Worm (Caenorhabditis elegans) whole organism, young adult: Measurements from ENCODE around the gene F59B10.2.

ENCODE experiments used
- B0261.1 ChIP-seq: sonication (generic microtip); optimal IDR thresholded peaks from 2 replicates; lab custom pipeline; 2016; ENCODE audit warnings: mild to moderate bottlenecking, missing genetic modification characterization, moderate library complexity, missing compliant biosample characterization
- C06A6.2 ChIP-seq: fragments of 200-800 bp; sonication (Bioruptor generic); conservative IDR thresholded peaks from 2 replicates; pipeline ENCODE4 v1.3.6; 2022; ENCODE audit warnings: missing genetic modification characterization, missing compliant biosample characterization
- D2030.7 ChIP-seq: fragments of 200-800 bp; sonication (Bioruptor generic); IDR thresholded peaks from 2 replicates; pipeline ENCODE4 v1.3.6; 2022; ENCODE audit warnings: missing genetic modification reagents, missing genetic modification characterization, missing compliant biosample characterization
- F52B5.7 ChIP-seq: sonication (generic microtip); optimal IDR thresholded peaks from 2 replicates; lab custom pipeline; 2016; ENCODE audit warnings: mild to moderate bottlenecking, missing genetic modification characterization, missing compliant biosample characterization
- F55B11.4 ChIP-seq: sonication (generic microtip); optimal IDR thresholded peaks from 2 replicates; lab custom pipeline; 2016; ENCODE audit warnings: missing compliant biosample characterization, missing genetic modification characterization, borderline replicate concordance; ENCODE audit not compliant: insufficient read depth
- F57A8.1 ChIP-seq: fragments of 200-800 bp; sonication (Bioruptor generic); optimal IDR thresholded peaks from 2 replicates; lab custom pipeline; 2018; ENCODE audit warnings: mild to moderate bottlenecking, missing genetic modification characterization, moderate library complexity, missing compliant biosample characterization
- Y53F4B.3 ChIP-seq: fragments of 200-800 bp; sonication (Bioruptor generic); IDR thresholded peaks from 2 replicates; pipeline ENCODE4 v1.3.6; 2022; ENCODE audit warnings: missing genetic modification reagents, missing genetic modification characterization, missing compliant biosample characterization
- Y53G8AR.9 ChIP-seq: fragments of 200-800 bp; sonication (Bioruptor generic); conservative IDR thresholded peaks from 2 replicates; pipeline ENCODE4 v1.3.6; 2022; ENCODE audit warnings: missing genetic modification reagents, missing genetic modification characterization, missing compliant biosample characterization
- Y79H2A.3 ChIP-seq: fragments of 200-800 bp; sonication (Bioruptor generic); conservative IDR thresholded peaks from 2 replicates; pipeline ENCODE4 v1.3.6; 2022; ENCODE audit warnings: missing genetic modification reagents, missing genetic modification characterization, missing compliant biosample characterization
- aptf-2 ChIP-seq: fragments of 200-800 bp; sonication (Bioruptor generic); conservative IDR thresholded peaks from 2 replicates; pipeline ENCODE4 v1.3.6; 2022; ENCODE audit warnings: missing genetic modification reagents, missing genetic modification characterization, missing compliant biosample characterization
- bed-1 ChIP-seq: fragments of 200-800 bp; sonication (Bioruptor generic); IDR thresholded peaks from 2 replicates; pipeline ENCODE4 v1.3.6; 2022; ENCODE audit warnings: missing genetic modification reagents, missing genetic modification characterization, missing compliant biosample characterization
- bed-2 ChIP-seq: fragments of 200-800 bp; sonication (Bioruptor generic); IDR thresholded peaks from 2 replicates; pipeline ENCODE4 v1.3.6; 2022; ENCODE audit warnings: missing genetic modification reagents, missing genetic modification characterization, missing compliant biosample characterization
- cebp-1 ChIP-seq, 2 experiments: fragments of 200-800 bp in 1 of 2; sonication (Bioruptor generic) in 1 of 2; sonication (generic microtip) in 1 of 2; IDR thresholded peaks in 1 of 2; optimal IDR thresholded peaks in 1 of 2; 2 replicates each; pipeline versions ENCODE4 v1.3.6 to Lab custom; 2017 to 2022; ENCODE audit warnings: missing compliant biosample characterization in 2 of 2, missing genetic modification characterization in 2 of 2, mild to moderate bottlenecking in 1 of 2, missing genetic modification reagents in 1 of 2, moderate library complexity in 1 of 2
- ceh-40 ChIP-seq: fragments of 200-800 bp; sonication (Bioruptor generic); IDR thresholded peaks from 2 replicates; pipeline ENCODE4 v1.3.6; 2022; ENCODE audit warnings: missing genetic modification characterization, missing compliant biosample characterization
- ceh-79 ChIP-seq: sonication (generic microtip); optimal IDR thresholded peaks from 2 replicates; lab custom pipeline; 2017; ENCODE audit warnings: mild to moderate bottlenecking, missing genetic modification characterization, missing compliant biosample characterization
- dox-1 ChIP-seq: fragments of 200-800 bp; sonication (Bioruptor generic); IDR thresholded peaks from 2 replicates; pipeline ENCODE4 v1.3.6; 2022; ENCODE audit warnings: missing genetic modification reagents, missing genetic modification characterization, missing compliant biosample characterization
- dpl-1 ChIP-seq: fragments of 150-350 bp; optimal IDR thresholded peaks from 2 replicates; lab custom pipeline; 2014; ENCODE audit warnings: missing biosample characterization, missing genetic modification reagents, missing genetic modification characterization
- efl-1 ChIP-seq: fragments of 150-350 bp; optimal IDR thresholded peaks from 2 replicates; lab custom pipeline; 2014; ENCODE audit warnings: missing biosample characterization, missing genetic modification reagents, missing genetic modification characterization
- egl-18 ChIP-seq: fragments of 200-800 bp; sonication (Bioruptor generic); IDR thresholded peaks from 2 replicates; pipeline ENCODE4 v1.3.6; 2022; ENCODE audit warnings: missing genetic modification reagents, missing genetic modification characterization, missing compliant biosample characterization
- ekl-4 ChIP-seq: fragments of 200-800 bp; sonication (Bioruptor generic); IDR thresholded peaks from 2 replicates; pipeline ENCODE4 v1.3.6; 2022; ENCODE audit warnings: missing genetic modification reagents, missing genetic modification characterization, missing compliant biosample characterization
- ets-4 ChIP-seq: fragments of 200-800 bp; sonication (Bioruptor generic); optimal IDR thresholded peaks from 2 replicates; lab custom pipeline; 2018; ENCODE audit warnings: mild to moderate bottlenecking, missing genetic modification characterization, missing compliant biosample characterization
- hlh-12 ChIP-seq: sonication (generic microtip); optimal IDR thresholded peaks from 2 replicates; lab custom pipeline; 2016; ENCODE audit warnings: missing genetic modification characterization, missing compliant biosample characterization
- hmg-1.2 ChIP-seq: fragments of 200-800 bp; sonication (Bioruptor generic); IDR thresholded peaks from 2 replicates; pipeline ENCODE4 v1.3.6; 2022; ENCODE audit warnings: missing genetic modification reagents, missing genetic modification characterization, missing compliant biosample characterization
- hmg-20 ChIP-seq: fragments of 200-800 bp; sonication (Bioruptor generic); IDR thresholded peaks from 2 replicates; pipeline ENCODE4 v1.3.6; 2022; ENCODE audit warnings: missing genetic modification reagents, missing genetic modification characterization, missing compliant biosample characterization
- hrde-1 ChIP-seq: sonication (generic microtip); optimal IDR thresholded peaks from 2 replicates; lab custom pipeline; 2016; ENCODE audit warnings: missing genetic modification characterization, mild to moderate bottlenecking, missing compliant biosample characterization, moderate library complexity, missing genotype, missing genetic modification reagents, borderline replicate concordance
- let-526 ChIP-seq: fragments of 200-800 bp; sonication (Bioruptor generic); IDR thresholded peaks from 2 replicates; pipeline ENCODE4 v1.3.6; 2022; ENCODE audit warnings: missing genetic modification reagents, missing genetic modification characterization, missing compliant biosample characterization
- lin-26 ChIP-seq: fragments of 200-800 bp; sonication (Bioruptor generic); IDR thresholded peaks from 2 replicates; pipeline ENCODE4 v1.3.6; 2022; ENCODE audit warnings: missing genetic modification reagents, missing genetic modification characterization, missing compliant biosample characterization
- lin-35 ChIP-seq, 3 experiments: fragments of 150-350 bp in 2 of 3; sonication (generic microtip) in 1 of 3; optimal IDR thresholded peaks; 2 replicates each; lab custom pipeline; 2014 to 2018; ENCODE audit warnings: missing biosample characterization in 3 of 3, missing genetic modification characterization in 3 of 3, missing genetic modification reagents in 3 of 3
- lsy-27 ChIP-seq: sonication (generic microtip); optimal IDR thresholded peaks from 2 replicates; lab custom pipeline; 2017; ENCODE audit warnings: missing genetic modification characterization, mild to moderate bottlenecking, missing compliant biosample characterization, antibody characterized with exemption, missing genotype, borderline replicate concordance; ENCODE audit not compliant: insufficient read depth
- madf-10 ChIP-seq: sonication (generic microtip); optimal IDR thresholded peaks from 2 replicates; lab custom pipeline; 2016; ENCODE audit warnings: mild to moderate bottlenecking, missing genetic modification characterization, missing compliant biosample characterization
- madf-3 ChIP-seq: fragments of 200-800 bp; sonication (Bioruptor generic); IDR thresholded peaks from 2 replicates; pipeline ENCODE4 v1.3.6; 2022; ENCODE audit warnings: missing genetic modification reagents, missing genetic modification characterization, missing compliant biosample characterization
- madf-6 ChIP-seq: fragments of 200-800 bp; sonication (Bioruptor generic); IDR thresholded peaks from 2 replicates; pipeline ENCODE4 v1.3.6; 2022; ENCODE audit warnings: missing genetic modification reagents, missing genetic modification characterization, missing compliant biosample characterization
- mel-28 ChIP-seq: sonication (generic microtip); optimal IDR thresholded peaks from 2 replicates; lab custom pipeline; 2016; ENCODE audit warnings: borderline replicate concordance, mild to moderate bottlenecking, missing genetic modification characterization, missing compliant biosample characterization
- mes-4 ChIP-seq: sonication (generic microtip); optimal IDR thresholded peaks from 2 replicates; lab custom pipeline; 2016; ENCODE audit warnings: missing genotype, missing genetic modification characterization, missing compliant biosample characterization
- nfya-1 ChIP-seq: sonication (generic microtip); optimal IDR thresholded peaks from 2 replicates; lab custom pipeline; 2017; ENCODE audit warnings: antibody characterized with exemption, missing compliant biosample characterization, missing genetic modification characterization, borderline replicate concordance; ENCODE audit not compliant: insufficient read depth
- nfyb-1 ChIP-seq: fragments of 200-800 bp; sonication (Bioruptor generic); IDR thresholded peaks from 2 replicates; pipeline ENCODE4 v1.3.6; 2022; ENCODE audit warnings: missing genetic modification reagents, missing genetic modification characterization, missing compliant biosample characterization
- nhr-179 ChIP-seq: sonication (generic microtip); optimal IDR thresholded peaks from 2 replicates; lab custom pipeline; 2016; ENCODE audit warnings: mild to moderate bottlenecking, missing genetic modification characterization, missing compliant biosample characterization
- nhr-27 ChIP-seq: fragments of 200-800 bp; sonication (Bioruptor generic); optimal IDR thresholded peaks from 2 replicates; lab custom pipeline; 2018; ENCODE audit warnings: mild to moderate bottlenecking, missing genetic modification characterization, moderate library complexity, missing compliant biosample characterization
- rcor-1 ChIP-seq: fragments of 200-800 bp; sonication (Bioruptor generic); IDR thresholded peaks from 2 replicates; pipeline ENCODE4 v1.3.6; 2022; ENCODE audit warnings: missing genetic modification reagents, missing genetic modification characterization, missing compliant biosample characterization
- rec-8 ChIP-seq, 2 experiments: sonication (generic microtip); optimal IDR thresholded peaks; 2 replicates each; lab custom pipeline; 2016; ENCODE audit warnings: mild to moderate bottlenecking in 2 of 2, missing genetic modification characterization in 2 of 2, missing genetic modification reagents in 2 of 2, missing genotype in 2 of 2, missing biosample characterization in 1 of 2, missing compliant biosample characterization in 1 of 2, moderate library complexity in 1 of 2
- sea-2 ChIP-seq: fragments of 200-800 bp; sonication (Bioruptor generic); IDR thresholded peaks from 2 replicates; pipeline ENCODE4 v1.3.6; 2022; ENCODE audit warnings: missing genetic modification characterization, missing compliant biosample characterization
- somi-1 ChIP-seq: fragments of 200-800 bp; sonication (Bioruptor generic); optimal IDR thresholded peaks from 2 replicates; lab custom pipeline; 2018; ENCODE audit warnings: mild to moderate bottlenecking, missing genetic modification characterization, missing compliant biosample characterization
- sptf-2 ChIP-seq: fragments of 200-800 bp; sonication (Bioruptor generic); optimal IDR thresholded peaks from 2 replicates; lab custom pipeline; 2018; ENCODE audit warnings: mild to moderate bottlenecking, missing genetic modification characterization, missing compliant biosample characterization
- tlf-1 ChIP-seq: fragments of 200-800 bp; sonication (Bioruptor generic); optimal IDR thresholded peaks from 2 replicates; lab custom pipeline; 2018; ENCODE audit warnings: mild to moderate bottlenecking, missing genetic modification characterization, missing compliant biosample characterization
- xnd-1 ChIP-seq: sonication (generic microtip); optimal IDR thresholded peaks from 2 replicates; lab custom pipeline; 2016; ENCODE audit warnings: missing genotype, missing genetic modification reagents, missing genetic modification characterization, missing compliant biosample characterization
- ztf-22 ChIP-seq: fragments of 200-800 bp; sonication (Bioruptor generic); optimal IDR thresholded peaks from 2 replicates; lab custom pipeline; 2018; ENCODE audit warnings: mild to moderate bottlenecking, missing genetic modification characterization, moderate library complexity, missing compliant biosample characterization

The F59B10.2 gene

ce11 chrII:10502491-10503063, 7.1 kb downstream of the F59B10.2 start, which contains the start of gene myrf-1 (continued):
- peak; percentile 71 for TF ChIP-seq sptf-2 (GFP tag; lab: Kevin White, UChicago)
- TF ChIP-seq aptf-2 (GFP tag; lab: Robert Waterston, UW): no peak
- TF ChIP-seq dox-1 (GFP tag; lab: Robert Waterston, UW): peak; percentile 90
- TF ChIP-seq cebp-1 (GFP tag; IDR thresholded peaks at IDR 0.05; lab: Robert Waterston, UW): peak; percentile 25; the same call in 1 of the 2 replicates
- peak; percentile 84 for TF ChIP-seq cebp-1 (tag; optimal IDR thresholded peaks at IDR 0.05; lab: Kevin White, UChicago)
- TF ChIP-seq hlh-12 (tag; lab: Kevin White, UChicago): no peak
- peak; percentile 5 for TF ChIP-seq F57A8.1 (GFP tag; lab: Kevin White, UChicago)
- TF ChIP-seq somi-1: peak; percentile 75
- TF ChIP-seq lin-35 (GFP tag; optimal IDR thresholded peaks at IDR 0.05; lab: Kevin White, UChicago): peak in 1 of 3 experiments; percentile 22
- TF ChIP-seq sea-2 (GFP tag; lab: Robert Waterston, UW): no peak
- TF ChIP-seq ets-4 (GFP tag; lab: Kevin White, UChicago): peak; percentile 64
- TF ChIP-seq ekl-4: peak; percentile 54; the same call in 1 of the 2 replicates
- no peak for TF ChIP-seq dpl-1 (GFP tag; lab: Kevin White, UChicago)
- TF ChIP-seq C06A6.2: peak; percentile 45
- no peak for TF ChIP-seq nfya-1 (tag; lab: Kevin White, UChicago)
- TF ChIP-seq tlf-1 (GFP tag; lab: Kevin White, UChicago): no peak
- 0 out of 2 replicates have a peak, but pooled peaks have one; percentile 47 for TF ChIP-seq rcor-1 (GFP tag; lab: Robert Waterston, UW)
- peak; percentile 57 for TF ChIP-seq madf-10 (tag; lab: Kevin White, UChicago)
- TF ChIP-seq madf-6: peak; percentile 12; the same call in 1 of the 2 replicates
- no peak; the same call in 1 of the 2 replicates for TF ChIP-seq let-526 (GFP tag; lab: Robert Waterston, UW)
- no peak for TF ChIP-seq Y53G8AR.9 (GFP tag; lab: Robert Waterston, UW)
- TF ChIP-seq xnd-1 (tag; lab: Kevin White, UChicago): no peak
- 0 out of 2 replicates have a peak, but pooled peaks have one; percentile 9 for TF ChIP-seq bed-2 (GFP tag; lab: Robert Waterston, UW)
- no peak for TF ChIP-seq efl-1
- peak; percentile 75; the same call in 1 of the 2 replicates for TF ChIP-seq nfyb-1
- no peak for TF ChIP-seq nhr-27
- TF ChIP-seq lsy-27 (tag; lab: Kevin White, UChicago): no peak
- TF ChIP-seq ceh-40 (GFP tag; lab: Robert Waterston, UW): no peak
- TF ChIP-seq bed-1: no peak
- no peak for TF ChIP-seq mes-4 (tag; lab: Kevin White, UChicago)
- TF ChIP-seq hmg-1.2 (GFP tag; lab: Robert Waterston, UW): peak; percentile 91
- TF ChIP-seq nhr-179: no peak
- TF ChIP-seq F52B5.7 (tag; lab: Kevin White, UChicago): no peak
- TF ChIP-seq egl-18 (GFP tag; lab: Robert Waterston, UW): no peak
- TF ChIP-seq rec-8 (tag; optimal IDR thresholded peaks at IDR 0.05; lab: Kevin White, UChicago): no peak
- TF ChIP-seq ceh-79 (tag; lab: Kevin White, UChicago): no peak
- TF ChIP-seq Y53F4B.3: no peak
- TF ChIP-seq ztf-22 (GFP tag; lab: Kevin White, UChicago): no peak
- TF ChIP-seq D2030.7: no peak
- peak; percentile 40 for TF ChIP-seq hmg-20 (GFP tag; lab: Robert Waterston, UW)
- peak; percentile 79 for TF ChIP-seq lin-26 (GFP tag; lab: Robert Waterston, UW)
- no peak for TF ChIP-seq mel-28
- no peak for TF ChIP-seq B0261.1 (tag; lab: Kevin White, UChicago)
- no peak for TF ChIP-seq Y79H2A.3 (GFP tag; lab: Robert Waterston, UW)
- TF ChIP-seq F55B11.4 (tag; lab: Kevin White, UChicago): no peak
- no peak; the same call in 1 of the 2 replicates for TF ChIP-seq madf-3
- TF ChIP-seq hrde-1 (tag; lab: Kevin White, UChicago): no peak
